Fruit fly (Drosophila melanogaster): Measurements from ENCODE around the gene Rpn3.

Rpn3 gene

DNA sequence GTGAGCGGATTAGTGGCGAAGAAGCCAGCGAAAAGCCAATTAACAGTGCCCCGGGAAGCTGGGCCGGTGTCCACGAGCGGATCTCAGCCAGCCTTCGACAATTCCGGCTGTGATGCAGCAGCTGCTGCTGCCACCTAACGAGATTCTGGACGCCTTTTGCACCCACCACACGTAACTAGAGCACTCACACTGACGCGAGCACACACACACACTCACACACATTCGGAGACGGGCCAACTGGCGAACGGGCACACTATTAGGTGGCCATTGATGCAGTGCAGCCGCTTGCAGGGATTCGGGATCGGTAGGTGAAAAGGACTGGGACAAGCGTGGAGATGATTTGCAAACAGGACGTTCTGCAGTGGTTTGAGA is 2.9 kb downstream of the Rpn3 start (continued):
- TF ChIP-seq ATbp (GFP tag; optimal IDR thresholded peaks at IDR 0.05) (no peak), CG13775 (GFP tag; optimal IDR thresholded peaks at IDR 0.05) (no peak), CG18619 (GFP tag; optimal IDR thresholded peaks at IDR 0.05) (no peak), maf-S (GFP tag; optimal IDR thresholded peaks at IDR 0.05) (no peak), schlank (tag; optimal IDR thresholded peaks at IDR 0.05) (no peak), Adf1 (GFP tag; IDR thresholded peaks at IDR 0.05) (0 out of 2 replicates have a peak, but pooled peaks have one; percentile 29), ro (GFP tag; IDR thresholded peaks at IDR 0.05) (no peak), CG9609 (GFP tag; optimal IDR thresholded peaks at IDR 0.05) (no peak), CG32772 (GFP tag; IDR thresholded peaks at IDR 0.05) (no peak), Sox100B (GFP tag; optimal IDR thresholded peaks at IDR 0.05) (no peak), CG8388 (GFP tag; optimal IDR thresholded peaks at IDR 0.05) (no peak), CG10654 (GFP tag; optimal IDR thresholded peaks at IDR 0.05) (no peak), chinmo (GFP tag; IDR thresholded peaks at IDR 0.05; ENCODE audit: partially characterized antibody) (0 out of 4 replicates have a peak, but pooled peaks have one; percentile 27), MESR4 (GFP tag; optimal IDR thresholded peaks at IDR 0.05) (peak; percentile 18), CG7963 (GFP tag; IDR thresholded peaks at IDR 0.05; ENCODE audit: partially characterized antibody) (no peak), CG4707 (GFP tag; optimal IDR thresholded peaks at IDR 0.05) (no peak)

- TF ChIP-seq jing (GFP tag; optimal IDR thresholded peaks at IDR 0.05) (no peak), bbx (GFP tag; IDR thresholded peaks at IDR 0.05; ENCODE audit: partially characterized antibody) (no peak), Pdp1 (GFP tag; optimal IDR thresholded peaks at IDR 0.05) (peak in 1 of 2 experiments; percentile 61), mld (GFP tag; IDR thresholded peaks at IDR 0.05; ENCODE audit: partially characterized antibody) (peak; percentile 38; the same call in 1 of the 3 replicates), kay (GFP tag; optimal IDR thresholded peaks at IDR 0.05) (no peak), CG13296 (GFP tag; optimal IDR thresholded peaks at IDR 0.05) (no peak), al (GFP tag; IDR thresholded peaks at IDR 0.05) (no peak), CG9437 (GFP tag; optimal IDR thresholded peaks at IDR 0.05) (peak; percentile 95), MBD-R2 (GFP tag; IDR thresholded peaks at IDR 0.05) (no peak), CG8359 (GFP tag; optimal IDR thresholded peaks at IDR 0.05; ENCODE audit: borderline replicate concordance) (no peak)
These were observed 6.2 kb downstream of the Rpn3 start for dm6 chr2L:19057799-19058198.

- TF ChIP-seq Six4 (GFP tag; optimal IDR thresholded peaks at IDR 0.05): peak; percentile 8
- no peak for TF ChIP-seq Nf-YB (GFP tag; optimal IDR thresholded peaks at IDR 0.05)
- TF ChIP-seq Ets97D (GFP tag; optimal IDR thresholded peaks at IDR 0.05): no peak
- TF ChIP-seq CG15514 (GFP tag; optimal IDR thresholded peaks at IDR 0.05): no peak
- peak; percentile 69; the same call in 1 of the 2 replicates for TF ChIP-seq CG1024 (GFP tag; IDR thresholded peaks at IDR 0.05)
- no peak for TF ChIP-seq inv (GFP tag; IDR thresholded peaks at IDR 0.05; ENCODE audit: partially characterized antibody)
- TF ChIP-seq CG42726 (GFP tag; IDR thresholded peaks at IDR 0.05; ENCODE audit: partially characterized antibody): no peak
- TF ChIP-seq CG7928 (GFP tag; optimal IDR thresholded peaks at IDR 0.05): no peak
- TF ChIP-seq Bteb2 (GFP tag; optimal IDR thresholded peaks at IDR 0.05): no peak
- TF ChIP-seq CG7556 (GFP tag; optimal IDR thresholded peaks at IDR 0.05): peak; percentile 25
- TF ChIP-seq eyg (GFP tag; optimal IDR thresholded peaks at IDR 0.05): no peak
- TF ChIP-seq CG14014 (GFP tag; IDR thresholded peaks at IDR 0.05): peak; percentile 56; the same call in 1 of the 2 replicates
- TF ChIP-seq CG7372 (GFP tag; IDR thresholded peaks at IDR 0.05): peak; percentile 49
- no peak for TF ChIP-seq psq (GFP tag; optimal IDR thresholded peaks at IDR 0.05)
- no peak for TF ChIP-seq gfzf (GFP tag; optimal IDR thresholded peaks at IDR 0.05)
- TF ChIP-seq pros (GFP tag; optimal IDR thresholded peaks at IDR 0.05): peak; percentile 45
- TF ChIP-seq CG18476 (GFP tag; optimal IDR thresholded peaks at IDR 0.05): no peak
- TF ChIP-seq CG12155 (GFP tag; optimal IDR thresholded peaks at IDR 0.05): no peak
- TF ChIP-seq Ptx1 (GFP tag; IDR thresholded peaks at IDR 0.05): peak; percentile 78
- no peak for TF ChIP-seq Lhr (GFP tag; optimal IDR thresholded peaks at IDR 0.05)
- TF ChIP-seq CG6854 (GFP tag; optimal IDR thresholded peaks at IDR 0.05): no peak
- peak; percentile 7 for TF ChIP-seq CG10462 (GFP tag; optimal IDR thresholded peaks at IDR 0.05)
- TF ChIP-seq Hsf (GFP tag; optimal IDR thresholded peaks at IDR 0.05): peak; percentile 11
- peak; percentile 3 for TF ChIP-seq maf-S (GFP tag; optimal IDR thresholded peaks at IDR 0.05)
These were observed 7.3 kb downstream of the Rpn3 start, which contains the start of gene Phlpp for dm6 chr2L:19058916-19059315. Gene Phlpp (plus strand): TSS chr2L:19059129.
